Fruit fly (Drosophila melanogaster) whole organism, adult: Measurements from ENCODE around the gene Gclc.

Experiments used
- CG11617 ChIP-seq: fragments of 200-800 bp; sonication (Bioruptor generic); optimal IDR thresholded peaks from 2 replicates; lab custom pipeline; 2017; ENCODE audit warnings: mild to moderate bottlenecking, missing biosample characterization, missing genetic modification reagents, missing genetic modification characterization
- CG12768 ChIP-seq: fragments of 200-800 bp; sonication (Bioruptor generic); optimal IDR thresholded peaks from 2 replicates; lab custom pipeline; 2017; ENCODE audit warnings: missing biosample characterization, missing genetic modification characterization, mild to moderate bottlenecking, moderate library complexity, missing genetic modification reagents
- CG14711 ChIP-seq: fragments of 200-800 bp; sonication (Bioruptor generic); optimal IDR thresholded peaks from 2 replicates; lab custom pipeline; 2018; ENCODE audit warnings: missing biosample characterization, mild to moderate bottlenecking, missing genetic modification characterization, moderate library complexity
- CG33017 ChIP-seq: fragments of 200-800 bp; sonication (Bioruptor generic); optimal IDR thresholded peaks from 2 replicates; lab custom pipeline; 2018; ENCODE audit warnings: missing biosample characterization, mild to moderate bottlenecking, missing genetic modification characterization, moderate library complexity
- CG5204 ChIP-seq: fragments of 200-800 bp; sonication (Bioruptor generic); optimal IDR thresholded peaks from 2 replicates; lab custom pipeline; 2016; ENCODE audit warnings: missing biosample characterization, missing genetic modification characterization
- CG7101 ChIP-seq: fragments of 200-800 bp; sonication (Bioruptor generic); optimal IDR thresholded peaks from 2 replicates; lab custom pipeline; 2018; ENCODE audit warnings: missing biosample characterization, mild to moderate bottlenecking, missing genetic modification characterization, moderate library complexity
- Clk ChIP-seq: fragments of 200-800 bp; sonication (Bioruptor generic); optimal IDR thresholded peaks from 2 replicates; lab custom pipeline; 2017; ENCODE audit warnings: missing biosample characterization, missing genetic modification characterization
- Crg-1 ChIP-seq: fragments of 200-800 bp; sonication (Bioruptor generic); optimal IDR thresholded peaks from 2 replicates; lab custom pipeline; 2016; ENCODE audit warnings: missing biosample characterization, missing genetic modification characterization
- Hr96 ChIP-seq: fragments of 200-800 bp; sonication (Bioruptor generic); optimal IDR thresholded peaks from 2 replicates; lab custom pipeline; 2016; ENCODE audit warnings: missing biosample characterization, missing genetic modification characterization
- Mnt ChIP-seq: fragments of 200-800 bp; sonication (Bioruptor generic); optimal IDR thresholded peaks from 2 replicates; lab custom pipeline; 2016; ENCODE audit warnings: missing biosample characterization, mild to moderate bottlenecking, missing genetic modification characterization
- kay ChIP-seq: fragments of 200-800 bp; sonication (Bioruptor generic); peaks from one replicate; lab custom pipeline; 2016; ENCODE audit warnings: missing biosample characterization, missing genetic modification characterization, borderline replicate concordance
- pad ChIP-seq: fragments of 200-800 bp; sonication (Bioruptor generic); optimal IDR thresholded peaks from 3 replicates; lab custom pipeline; 2017; ENCODE audit warnings: missing biosample characterization, missing genetic modification characterization, mild to moderate bottlenecking, moderate library complexity, missing genetic modification reagents
- toe ChIP-seq: fragments of 200-800 bp; sonication (Bioruptor generic); optimal IDR thresholded peaks from 2 replicates; lab custom pipeline; 2016; ENCODE audit warnings: missing biosample characterization, missing genetic modification characterization

DNA sequence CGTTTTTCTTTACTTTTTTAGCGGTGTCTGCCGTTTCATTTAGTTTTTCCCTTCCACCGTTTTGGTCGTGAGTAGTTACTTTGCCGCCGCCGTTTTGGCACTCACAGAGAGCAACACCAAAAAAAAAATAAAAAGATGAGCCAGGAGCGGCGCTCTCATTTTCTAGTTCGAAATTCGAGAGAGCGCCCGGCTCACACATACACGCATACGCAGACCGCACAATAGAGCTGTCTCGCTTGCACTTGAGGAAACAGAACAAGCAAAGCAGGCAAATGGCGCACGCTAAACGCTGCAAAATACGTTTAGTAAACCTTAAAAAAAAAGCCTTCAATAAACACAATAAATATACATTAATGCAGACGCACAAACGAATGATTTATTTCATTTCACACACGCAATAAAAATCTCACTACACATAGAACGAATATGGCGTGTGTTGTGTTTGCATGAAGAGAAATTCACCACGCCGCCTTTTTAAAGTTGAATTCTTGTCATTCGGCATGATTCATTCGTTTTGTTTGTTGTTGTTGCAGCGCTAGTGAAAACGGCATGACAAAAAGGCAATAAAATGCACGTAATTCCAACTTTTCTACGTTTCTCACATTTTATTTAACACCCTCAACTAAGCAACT lies 59.2 kb downstream of the Gclc start:
- TF ChIP-seq Hr96 (no peak), CG11617 (GFP tag; lab: Kevin White, UChicago) (no peak), pad (no peak), Crg-1 (GFP tag; lab: Kevin White, UChicago) (no peak), CG33017 (tag; lab: Kevin White, UChicago) (no peak), Mnt (GFP tag; lab: Kevin White, UChicago) (peak; percentile 43), kay (peak; percentile 96), CG12768 (no peak), CG7101 (tag; lab: Kevin White, UChicago) (no peak), toe (GFP tag; lab: Kevin White, UChicago) (no peak), CG14711 (tag; lab: Kevin White, UChicago) (no peak), Clk (GFP tag; lab: Kevin White, UChicago) (no peak), CG5204 (no peak)
